Worm (Caenorhabditis elegans) whole organism, L2 larva: ENCODE data around the gene irld-34.

ENCODE experiments used
- C34F6.9 ChIP-seq: fragments of 150-350 bp; optimal IDR thresholded peaks from 2 replicates; lab custom pipeline; 2014; ENCODE audit warnings: missing biosample characterization, missing genetic modification characterization
- Y55F3AM.14 ChIP-seq: fragments of 200-800 bp; sonication (Bioruptor generic); optimal IDR thresholded peaks from 2 replicates; lab custom pipeline; 2018; ENCODE audit warnings: mild to moderate bottlenecking, missing genetic modification characterization, missing compliant biosample characterization
- ama-1 ChIP-seq: fragments of 150-350 bp; optimal IDR thresholded peaks from 2 replicates; lab custom pipeline; 2018; ENCODE audit warnings: inconsistent platforms
- ceh-16 ChIP-seq: fragments of 150-350 bp; optimal IDR thresholded peaks from 2 replicates; lab custom pipeline; 2014; ENCODE audit warnings: missing biosample characterization, missing genetic modification characterization
- ceh-82 ChIP-seq: fragments of 150-350 bp; optimal IDR thresholded peaks from 2 replicates; lab custom pipeline; 2014; ENCODE audit warnings: missing biosample characterization, missing genetic modification characterization
- elt-3 ChIP-seq: sonication (generic microtip); optimal IDR thresholded peaks from 2 replicates; lab custom pipeline; 2017; ENCODE audit warnings: missing biosample characterization, missing genetic modification characterization
- fos-1 ChIP-seq: fragments of 150-350 bp; optimal IDR thresholded peaks from 2 replicates; lab custom pipeline; 2014; ENCODE audit warnings: missing biosample characterization, missing genetic modification characterization
- lin-39 ChIP-seq: fragments of 150-350 bp; optimal IDR thresholded peaks from 2 replicates; lab custom pipeline; 2014; ENCODE audit warnings: missing biosample characterization, missing genetic modification reagents, missing genetic modification characterization
- lsy-2 ChIP-seq, 2 experiments: fragments of 150-350 bp in 1 of 2; sonication (generic microtip) in 1 of 2; optimal IDR thresholded peaks; 2 replicates each; lab custom pipeline; 2014 to 2017; ENCODE audit warnings: missing biosample characterization in 2 of 2, missing genetic modification characterization in 2 of 2
- nhr-12 ChIP-seq: fragments of 150-350 bp; optimal IDR thresholded peaks from 2 replicates; lab custom pipeline; 2014; ENCODE audit warnings: missing biosample characterization, missing genetic modification characterization
- nhr-25 ChIP-seq: fragments of 150-350 bp; sonication (generic microtip); optimal IDR thresholded peaks from 3 replicates; lab custom pipeline; 2014; ENCODE audit warnings: missing biosample characterization, missing genetic modification characterization
- unc-62 ChIP-seq: fragments of 150-350 bp; optimal IDR thresholded peaks from 2 replicates; lab custom pipeline; 2014; ENCODE audit warnings: missing biosample characterization, missing genetic modification reagents, missing genetic modification characterization
- zag-1 ChIP-seq: fragments of 150-350 bp; optimal IDR thresholded peaks from 2 replicates; lab custom pipeline; 2014; ENCODE audit warnings: missing biosample characterization, missing genetic modification characterization
- ztf-4 ChIP-seq: fragments of 150-350 bp; optimal IDR thresholded peaks from 2 replicates; lab custom pipeline; 2014; ENCODE audit warnings: missing biosample characterization, missing genetic modification characterization

- no peak for TF ChIP-seq nhr-12 (tag; lab: Kevin White, UChicago)
- no peak for TF ChIP-seq ceh-16 (tag; lab: Kevin White, UChicago)
- TF ChIP-seq elt-3 = no peak
- TF ChIP-seq zag-1 (tag; lab: Kevin White, UChicago) = no peak
- TF ChIP-seq C34F6.9 (tag; lab: Kevin White, UChicago) = no peak
- TF ChIP-seq unc-62 (GFP tag; lab: Kevin White, UChicago) = no peak
- TF ChIP-seq ztf-4 (tag; lab: Kevin White, UChicago) = no peak
- TF ChIP-seq ceh-82 (tag; lab: Kevin White, UChicago) = no peak
- TF ChIP-seq fos-1 = no peak
- no peak for TF ChIP-seq nhr-25 (tag; lab: Kevin White, UChicago)
- no peak for TF ChIP-seq lin-39
- TF ChIP-seq ama-1 = no peak
- TF ChIP-seq lsy-2 (tag; optimal IDR thresholded peaks at IDR 0.05; lab: Kevin White, UChicago) = no peak
- no peak for TF ChIP-seq Y55F3AM.14 (GFP tag; lab: Kevin White, UChicago)
These were observed 47.1 kb downstream of the irld-34 start for ce11 chrIII:9201977-9202376.
